Worm (Caenorhabditis elegans) whole organism, L4 larva: ENCODE results near the gene T24G10.2.

Experiments used
- aha-1 ChIP-seq: fragments of 150-350 bp; peaks from one replicate; lab custom pipeline; 2014; ENCODE audit warnings: missing biosample characterization, missing genetic modification characterization
- ama-1 ChIP-seq: fragments of 150-350 bp; optimal IDR thresholded peaks from 2 replicates; lab custom pipeline; 2014; ENCODE audit warnings: inconsistent platforms, mixed read lengths
- dmd-6 ChIP-seq: fragments of 200-800 bp; sonication (Bioruptor generic); IDR thresholded peaks from 2 replicates; pipeline ENCODE4 v1.3.6; 2022; ENCODE audit warnings: missing genetic modification reagents, missing genetic modification characterization, missing compliant biosample characterization
- fkh-10 ChIP-seq: fragments of 150-350 bp; optimal IDR thresholded peaks from 2 replicates; lab custom pipeline; 2014; ENCODE audit warnings: missing biosample characterization, missing genetic modification reagents, missing genetic modification characterization
- nhr-237 ChIP-seq: sonication (generic microtip); optimal IDR thresholded peaks from 2 replicates; lab custom pipeline; 2017; ENCODE audit warnings: missing biosample characterization, missing genetic modification characterization
- nhr-6 ChIP-seq: fragments of 150-350 bp; optimal IDR thresholded peaks from 2 replicates; lab custom pipeline; 2014; ENCODE audit warnings: missing biosample characterization, missing genetic modification characterization
- sdz-12 ChIP-seq: fragments of 200-800 bp; sonication (Bioruptor generic); optimal IDR thresholded peaks from 2 replicates; lab custom pipeline; 2018; ENCODE audit warnings: mild to moderate bottlenecking, missing genetic modification characterization, missing compliant biosample characterization

- no peak for TF ChIP-seq ama-1 (lab: Kevin White, UChicago)
- no peak for TF ChIP-seq aha-1
- no peak for TF ChIP-seq fkh-10 (GFP tag; lab: Kevin White, UChicago)
- no peak for TF ChIP-seq nhr-237 (tag; lab: Kevin White, UChicago)
- no peak for TF ChIP-seq dmd-6 (GFP tag; lab: Robert Waterston, UW)
- TF ChIP-seq nhr-6 (tag; lab: Kevin White, UChicago): no peak
- TF ChIP-seq sdz-12 (GFP tag; lab: Kevin White, UChicago): no peak
These were observed 41.3 kb upstream of the T24G10.2 start, which contains the start of the genes R02F2.7 and R02F2.4 for ce11 chrIII:5483738-5484315.
